Fruit fly (Drosophila melanogaster): ENCODE data around the gene Vap33.

dm6 chrX:3930528-3931251 is 18.1 kb upstream of the Vap33 start, which contains the start of gene CG42541:
- TF ChIP-seq psq (optimal IDR thresholded peaks at IDR 0.05) (no peak), CG8478 (optimal IDR thresholded peaks at IDR 0.05) (no peak), Dll (optimal IDR thresholded peaks at IDR 0.05) (no peak)
